Fruit fly (Drosophila melanogaster): Measurements from ENCODE around the gene ChT.

The ChT gene

dm6 chr3R:18667659-18668248 lies 12.7 kb upstream of the ChT start, which contains the start of gene CG31229 (continued):
- TF ChIP-seq nerfin-2 (GFP tag; IDR thresholded peaks at IDR 0.05; ENCODE audit: partially characterized antibody) (0 out of 2 replicates have a peak, but pooled peaks have one; percentile 24), Med (GFP tag) (peak; percentile 70), CG17912 (GFP tag; optimal IDR thresholded peaks at IDR 0.05) (no peak), ftz-f1 (GFP tag; optimal IDR thresholded peaks at IDR 0.05) (no peak), nerfin-1 (tag; optimal IDR thresholded peaks at IDR 0.05) (no peak), BEAF-32 (GFP tag; optimal IDR thresholded peaks at IDR 0.05) (peak; percentile 57), E2f2 (GFP tag; IDR thresholded peaks at IDR 0.05) (peak; percentile 94), pzg (GFP tag; optimal IDR thresholded peaks at IDR 0.05) (peak; percentile 65), Doc3 (GFP tag; IDR thresholded peaks at IDR 0.05; ENCODE audit: partially characterized antibody) (0 out of 3 replicates have a peak, but pooled peaks have one; percentile 34), stwl (tag; optimal IDR thresholded peaks at IDR 0.05) (peak; percentile 54), Scr (GFP tag; IDR thresholded peaks at IDR 0.05; ENCODE audit: partially characterized antibody) (peak; percentile 64), Deaf1 (tag; optimal IDR thresholded peaks at IDR 0.05) (no peak)

- no peak for TF ChIP-seq da (GFP tag; optimal IDR thresholded peaks at IDR 0.05)
- TF ChIP-seq CG18619 (GFP tag; optimal IDR thresholded peaks at IDR 0.05), result no peak
- TF ChIP-seq CG2678 (tag; optimal IDR thresholded peaks at IDR 0.05), result no peak
- no peak for TF ChIP-seq wor (GFP tag; IDR thresholded peaks at IDR 0.05)
- peak; percentile 36; the same call in 1 of the 2 replicates for TF ChIP-seq ato (GFP tag; IDR thresholded peaks at IDR 0.05; ENCODE audit: partially characterized antibody)
- no peak for TF ChIP-seq HLH3B (GFP tag; IDR thresholded peaks at IDR 0.05)
- TF ChIP-seq CG9727 (GFP tag; optimal IDR thresholded peaks at IDR 0.05), result no peak
- TF ChIP-seq az2 (GFP tag; optimal IDR thresholded peaks at IDR 0.05), result no peak
- TF ChIP-seq bbx (GFP tag; IDR thresholded peaks at IDR 0.05; ENCODE audit: partially characterized antibody), result peak; percentile 37; the same call in 1 of the 2 replicates
- TF ChIP-seq CG16863 (GFP tag; optimal IDR thresholded peaks at IDR 0.05), result no peak
- no peak for TF ChIP-seq disco-r (GFP tag; optimal IDR thresholded peaks at IDR 0.05)
- 0 out of 2 replicates have a peak, but pooled peaks have one; percentile 32 for TF ChIP-seq chm (GFP tag; IDR thresholded peaks at IDR 0.05)
- TF ChIP-seq grau (tag; optimal IDR thresholded peaks at IDR 0.05), result peak; percentile 38
- no peak for TF ChIP-seq Gsc (GFP tag; IDR thresholded peaks at IDR 0.05)
- TF ChIP-seq schlank (tag; optimal IDR thresholded peaks at IDR 0.05), result no peak
- no peak for TF ChIP-seq salm (tag; optimal IDR thresholded peaks at IDR 0.05)
- no peak for TF ChIP-seq CG9817 (tag; optimal IDR thresholded peaks at IDR 0.05)
- no peak for TF ChIP-seq CG6654 (GFP tag; optimal IDR thresholded peaks at IDR 0.05)
- no peak for TF ChIP-seq trh (GFP tag; optimal IDR thresholded peaks at IDR 0.05)
- no peak for TF ChIP-seq CG11456 (GFP tag; IDR thresholded peaks at IDR 0.05)
- TF ChIP-seq Elba2 (GFP tag; optimal IDR thresholded peaks at IDR 0.05), result no peak
- no peak for TF ChIP-seq Hey (tag; optimal IDR thresholded peaks at IDR 0.05)
- TF ChIP-seq CG2712 (tag; optimal IDR thresholded peaks at IDR 0.05), result no peak
- TF ChIP-seq mirr (GFP tag; optimal IDR thresholded peaks at IDR 0.05), result no peak
- no peak for TF ChIP-seq Lhr (GFP tag; optimal IDR thresholded peaks at IDR 0.05)
- peak; percentile 62 for TF ChIP-seq kni (GFP tag; optimal IDR thresholded peaks at IDR 0.05)
- no peak for TF ChIP-seq CG4282 (GFP tag; optimal IDR thresholded peaks at IDR 0.05)
- TF ChIP-seq CG6175 (GFP tag; IDR thresholded peaks at IDR 0.05), result peak; percentile 56; the same call in 1 of the 3 replicates
- TF ChIP-seq tna (GFP tag; IDR thresholded peaks at IDR 0.05; ENCODE audit: partially characterized antibody), result 0 out of 2 replicates have a peak, but pooled peaks have one; percentile 24
- no peak for TF ChIP-seq chinmo (GFP tag; IDR thresholded peaks at IDR 0.05; ENCODE audit: partially characterized antibody)
- 0 out of 3 replicates have a peak, but pooled peaks have one; percentile 26 for TF ChIP-seq z (GFP tag; IDR thresholded peaks at IDR 0.05)
- TF ChIP-seq Blimp-1 (GFP tag; optimal IDR thresholded peaks at IDR 0.05), result peak; percentile 31
- TF ChIP-seq Bteb2 (GFP tag; optimal IDR thresholded peaks at IDR 0.05), result no peak
- TF ChIP-seq sqz (GFP tag; optimal IDR thresholded peaks at IDR 0.05), result peak; percentile 57
- TF ChIP-seq dysf (GFP tag; IDR thresholded peaks at IDR 0.05), result no peak
- TF ChIP-seq CG2116 (GFP tag; optimal IDR thresholded peaks at IDR 0.05), result no peak
These were observed 11.3 kb upstream of the ChT start, which contains the start of gene CG7702 for dm6 chr3R:18669152-18669551. Gene CG7702 (plus strand): TSS chr3R:18669390.
